Worm (Caenorhabditis elegans): ENCODE measurements around the gene pipp-4P.
A peak's percentile ranks its signal among the peaks of the same experiment; 100 is the strongest.

The pipp-4P gene

DNA sequence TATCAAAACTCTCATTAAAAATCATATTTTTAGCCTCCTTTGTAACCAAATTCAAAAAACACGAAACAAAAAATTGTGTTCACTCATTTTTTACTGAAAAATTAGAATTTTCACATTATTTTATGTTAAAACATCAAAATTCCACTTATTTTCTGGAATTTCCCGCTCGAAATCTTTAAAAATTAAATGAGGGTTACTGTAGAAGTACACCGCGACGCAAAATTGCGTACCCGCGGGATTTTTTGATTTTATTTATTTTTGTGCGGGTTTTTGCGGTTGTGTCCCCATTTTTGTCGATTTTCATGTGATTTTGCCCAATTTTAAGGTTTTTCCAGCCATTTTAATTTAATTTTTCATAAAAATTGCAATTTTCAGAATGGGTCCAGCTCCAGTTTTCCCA lies 39.3 kb downstream of the pipp-4P start (continued):
- TF ChIP-seq B0019.2 (GFP tag; conservative IDR thresholded peaks at IDR 0.05), result peak; percentile 63; the same call in 1 of the 2 replicates
- no peak for TF ChIP-seq ZK185.1 (tag; optimal IDR thresholded peaks at IDR 0.05; ENCODE audit: poor library complexity, severe bottlenecking)
- no peak for TF ChIP-seq K12H6.12 (tag; optimal IDR thresholded peaks at IDR 0.05)
- TF ChIP-seq ceh-58 (GFP tag; IDR thresholded peaks at IDR 0.05), result no peak
- no peak for TF ChIP-seq lin-40 (tag; optimal IDR thresholded peaks at IDR 0.05)
- no peak for TF ChIP-seq nhr-120 (GFP tag; IDR thresholded peaks at IDR 0.05)
- no peak for TF ChIP-seq ceh-100 (GFP tag; IDR thresholded peaks at IDR 0.05)
- no peak for TF ChIP-seq B0035.1 (tag; optimal IDR thresholded peaks at IDR 0.05)
- TF ChIP-seq somi-1 (GFP tag; optimal IDR thresholded peaks at IDR 0.05), result no peak
- no peak for TF ChIP-seq nhr-80 (tag; optimal IDR thresholded peaks at IDR 0.05)
- no peak for TF ChIP-seq attf-6 (GFP tag; IDR thresholded peaks at IDR 0.05)
- TF ChIP-seq ztf-26 (tag; optimal IDR thresholded peaks at IDR 0.05), result no peak
- no peak for TF ChIP-seq aptf-2 (GFP tag; conservative IDR thresholded peaks at IDR 0.05)
- TF ChIP-seq F33H1.4 (GFP tag; IDR thresholded peaks at IDR 0.05), result peak; percentile 78
- TF ChIP-seq nfya-1 (tag; optimal IDR thresholded peaks at IDR 0.05; ENCODE audit: borderline replicate concordance, insufficient read depth), result no peak
- TF ChIP-seq D2030.7 (GFP tag; IDR thresholded peaks at IDR 0.05), result peak; percentile 83
- no peak for TF ChIP-seq die-1 (tag; optimal IDR thresholded peaks at IDR 0.05)
- no peak for TF ChIP-seq madf-3 (GFP tag; IDR thresholded peaks at IDR 0.05)
- TF ChIP-seq ztf-3 (GFP tag; optimal IDR thresholded peaks at IDR 0.05), result no peak
- TF ChIP-seq tlf-1 (GFP tag; optimal IDR thresholded peaks at IDR 0.05), result peak; percentile 23
- no peak for TF ChIP-seq F37B4.10 (GFP tag; IDR thresholded peaks at IDR 0.05)
- TF ChIP-seq C06A6.2 (GFP tag; conservative IDR thresholded peaks at IDR 0.05), result no peak
- TF ChIP-seq nhr-179 (tag; optimal IDR thresholded peaks at IDR 0.05), result no peak
- TF ChIP-seq attf-5 (GFP tag; optimal IDR thresholded peaks at IDR 0.05), result no peak
- no peak for TF ChIP-seq mxl-1 (tag; optimal IDR thresholded peaks at IDR 0.05)
- TF ChIP-seq B0261.1 (tag; optimal IDR thresholded peaks at IDR 0.05), result no peak
- no peak for TF ChIP-seq ztf-6 (GFP tag; IDR thresholded peaks at IDR 0.05)
- TF ChIP-seq gei-17 (GFP tag; optimal IDR thresholded peaks at IDR 0.05), result no peak
- peak; percentile 94 for TF ChIP-seq efl-1 (GFP tag; optimal IDR thresholded peaks at IDR 0.05)
- TF ChIP-seq sdz-38 (tag; optimal IDR thresholded peaks at IDR 0.05), result no peak
- TF ChIP-seq nfyb-1 (GFP tag; IDR thresholded peaks at IDR 0.05), result 0 out of 2 replicates have a peak, but pooled peaks have one; percentile 32
- no peak for TF ChIP-seq lin-35 (GFP tag; optimal IDR thresholded peaks at IDR 0.05)
- TF ChIP-seq mes-4 (tag; optimal IDR thresholded peaks at IDR 0.05), result no peak
- no peak for TF ChIP-seq hlh-26 (GFP tag; conservative IDR thresholded peaks at IDR 0.05)
- no peak for TF ChIP-seq let-526 (GFP tag; IDR thresholded peaks at IDR 0.05)
- TF ChIP-seq ztf-28 (GFP tag; IDR thresholded peaks at IDR 0.05), result no peak
- TF ChIP-seq egl-44 (GFP tag; IDR thresholded peaks at IDR 0.05), result no peak
- TF ChIP-seq atf-7 (tag; optimal IDR thresholded peaks at IDR 0.05), result no peak
- TF ChIP-seq dpl-1 (GFP tag; optimal IDR thresholded peaks at IDR 0.05), result peak; percentile 80
- no peak for TF ChIP-seq lsy-27 (tag; optimal IDR thresholded peaks at IDR 0.05; ENCODE audit: borderline replicate concordance, insufficient read depth)
- no peak for TF ChIP-seq F23B12.7 (tag; optimal IDR thresholded peaks at IDR 0.05; ENCODE audit: insufficient read depth)
- TF ChIP-seq lsl-1 (GFP tag; optimal IDR thresholded peaks at IDR 0.05), result peak; percentile 94
- TF ChIP-seq sptf-2 (GFP tag; optimal IDR thresholded peaks at IDR 0.05), result no peak
- TF ChIP-seq attf-3 (GFP tag; conservative IDR thresholded peaks at IDR 0.05), result no peak
- TF ChIP-seq rcor-1 (GFP tag; IDR thresholded peaks at IDR 0.05), result peak; percentile 47
- TF ChIP-seq akir-1 (GFP tag; optimal IDR thresholded peaks at IDR 0.05), result no peak
- no peak for TF ChIP-seq cebp-2 (GFP tag; IDR thresholded peaks at IDR 0.05)
- no peak for TF ChIP-seq ztf-18 (tag; optimal IDR thresholded peaks at IDR 0.05)
- no peak for TF ChIP-seq nhr-90 (tag; optimal IDR thresholded peaks at IDR 0.05)
- TF ChIP-seq ceh-91 (GFP tag; IDR thresholded peaks at IDR 0.05), result peak; percentile 83

All from whole organism, young adult.